Worm (Caenorhabditis elegans) whole organism, L3 larva: ENCODE measurements around the gene ZC373.5.

Experiments
- nhr-25 ChIP-seq: sonication (generic microtip); optimal IDR thresholded peaks from 2 replicates; lab custom pipeline; 2017; ENCODE audit warnings: missing biosample characterization, missing genetic modification characterization
- snpc-4 ChIP-seq: fragments of 150-350 bp; optimal IDR thresholded peaks from 2 replicates; lab custom pipeline; 2014; ENCODE audit warnings: missing biosample characterization, missing genetic modification characterization

DNA sequence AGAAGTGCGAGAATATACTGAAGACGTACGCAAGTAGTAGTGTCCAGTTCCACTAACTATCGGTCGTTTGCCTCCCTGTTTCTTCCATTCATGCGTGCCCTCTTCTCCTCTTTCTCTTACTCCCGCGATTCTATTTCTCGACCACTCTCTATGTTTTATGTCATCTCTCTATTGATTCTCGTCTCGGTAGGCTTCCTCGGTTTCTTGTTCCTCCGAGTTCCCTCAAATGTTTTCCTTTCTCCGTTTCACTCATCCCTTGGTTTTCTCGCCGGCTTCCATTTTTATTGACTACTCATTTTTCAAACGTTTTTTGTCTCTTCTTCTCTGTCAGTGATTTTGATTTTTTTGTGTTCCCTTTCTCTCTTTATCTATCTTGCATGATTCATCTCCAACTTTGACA is 47.8 kb downstream of the ZC373.5 start:
- peak; percentile 30 for TF ChIP-seq nhr-25 (tag; lab: Kevin White, UChicago)
- peak; percentile 48 for TF ChIP-seq snpc-4 (tag; lab: Kevin White, UChicago)
